Worm (Caenorhabditis elegans) whole organism, L2 larva: ENCODE data around the gene srsx-15.
A peak's percentile ranks its signal among the peaks of the same experiment; 100 is the strongest.

Experiments used
- C34F6.9 ChIP-seq: fragments of 150-350 bp; optimal IDR thresholded peaks from 2 replicates; lab custom pipeline; 2014; ENCODE audit warnings: missing biosample characterization, missing genetic modification characterization
- F13H6.1 ChIP-seq: sonication (generic microtip); optimal IDR thresholded peaks from 2 replicates; lab custom pipeline; 2016; ENCODE audit warnings: missing genetic modification characterization, missing compliant biosample characterization
- R02D3.7 ChIP-seq: fragments of 150-350 bp; optimal IDR thresholded peaks from 2 replicates; lab custom pipeline; 2014; ENCODE audit warnings: missing biosample characterization, missing genetic modification characterization
- Y55F3AM.14 ChIP-seq: fragments of 200-800 bp; sonication (Bioruptor generic); optimal IDR thresholded peaks from 2 replicates; lab custom pipeline; 2018; ENCODE audit warnings: mild to moderate bottlenecking, missing genetic modification characterization, missing compliant biosample characterization
- aly-2 ChIP-seq: fragments of 150-350 bp; optimal IDR thresholded peaks from 2 replicates; lab custom pipeline; 2014; ENCODE audit warnings: missing biosample characterization, missing genetic modification characterization
- ama-1 ChIP-seq: fragments of 150-350 bp; optimal IDR thresholded peaks from 2 replicates; lab custom pipeline; 2018; ENCODE audit warnings: inconsistent platforms
- blmp-1 ChIP-seq: sonication (generic microtip); optimal IDR thresholded peaks from 2 replicates; lab custom pipeline; 2017; ENCODE audit warnings: missing genetic modification characterization, mild to moderate bottlenecking, missing compliant biosample characterization, antibody characterized with exemption, moderate library complexity; ENCODE audit not compliant: insufficient read depth
- crh-2 ChIP-seq: sonication (generic microtip); optimal IDR thresholded peaks from 2 replicates; lab custom pipeline; 2017; ENCODE audit warnings: missing biosample characterization, missing genetic modification characterization
- elt-1 ChIP-seq: fragments of 150-350 bp; optimal IDR thresholded peaks from 2 replicates; lab custom pipeline; 2014; ENCODE audit warnings: missing biosample characterization, missing genetic modification characterization
- elt-3 ChIP-seq: sonication (generic microtip); optimal IDR thresholded peaks from 2 replicates; lab custom pipeline; 2017; ENCODE audit warnings: missing biosample characterization, missing genetic modification characterization
- fos-1 ChIP-seq: fragments of 150-350 bp; optimal IDR thresholded peaks from 2 replicates; lab custom pipeline; 2014; ENCODE audit warnings: missing biosample characterization, missing genetic modification characterization
- gmeb-1 ChIP-seq: fragments of 150-350 bp; optimal IDR thresholded peaks from 2 replicates; lab custom pipeline; 2014; ENCODE audit warnings: missing biosample characterization, missing genetic modification characterization
- lin-39 ChIP-seq: fragments of 150-350 bp; optimal IDR thresholded peaks from 2 replicates; lab custom pipeline; 2014; ENCODE audit warnings: missing biosample characterization, missing genetic modification reagents, missing genetic modification characterization
- lsy-2 ChIP-seq, 2 experiments: fragments of 150-350 bp in 1 of 2; sonication (generic microtip) in 1 of 2; optimal IDR thresholded peaks; 2 replicates each; lab custom pipeline; 2014 to 2017; ENCODE audit warnings: missing biosample characterization in 2 of 2, missing genetic modification characterization in 2 of 2
- mab-5 ChIP-seq: fragments of 150-350 bp; optimal IDR thresholded peaks from 2 replicates; lab custom pipeline; 2014; ENCODE audit warnings: missing biosample characterization, missing genetic modification characterization
- mdl-1 ChIP-seq, 2 experiments: fragments of 150-350 bp in 1 of 2; sonication (generic microtip) in 1 of 2; optimal IDR thresholded peaks; 2 replicates each; lab custom pipeline; 2017; ENCODE audit warnings: missing biosample characterization in 2 of 2, missing genetic modification characterization in 2 of 2
- nhr-11 ChIP-seq: fragments of 150-350 bp; optimal IDR thresholded peaks from 2 replicates; lab custom pipeline; 2014; ENCODE audit warnings: missing biosample characterization, missing genetic modification characterization
- nhr-21 ChIP-seq: fragments of 150-350 bp; optimal IDR thresholded peaks from 2 replicates; lab custom pipeline; 2014; ENCODE audit warnings: missing biosample characterization, missing genetic modification characterization
- nhr-23 ChIP-seq: fragments of 150-350 bp; optimal IDR thresholded peaks from 2 replicates; lab custom pipeline; 2014; ENCODE audit warnings: missing biosample characterization, missing genetic modification reagents, missing genetic modification characterization
- nhr-25 ChIP-seq: fragments of 150-350 bp; sonication (generic microtip); optimal IDR thresholded peaks from 3 replicates; lab custom pipeline; 2014; ENCODE audit warnings: missing biosample characterization, missing genetic modification characterization
- nhr-77 ChIP-seq: fragments of 150-350 bp; optimal IDR thresholded peaks from 2 replicates; lab custom pipeline; 2014; ENCODE audit warnings: missing biosample characterization, missing genetic modification characterization
- peb-1 ChIP-seq: fragments of 150-350 bp; optimal IDR thresholded peaks from 2 replicates; lab custom pipeline; 2014; ENCODE audit warnings: missing biosample characterization, missing genetic modification characterization
- sem-4 ChIP-seq: fragments of 150-350 bp; optimal IDR thresholded peaks from 2 replicates; lab custom pipeline; 2014; ENCODE audit warnings: missing biosample characterization, missing genetic modification reagents, missing genetic modification characterization
- sma-9 ChIP-seq, 2 experiments: fragments of 150-350 bp in 1 of 2; sonication (generic microtip) in 1 of 2; optimal IDR thresholded peaks; 2 replicates each; lab custom pipeline; 2014 to 2016; ENCODE audit warnings: missing genetic modification characterization in 2 of 2, mild to moderate bottlenecking in 1 of 2, missing biosample characterization in 1 of 2, missing compliant biosample characterization in 1 of 2, missing genetic modification reagents in 1 of 2, moderate library complexity in 1 of 2
- snpc-4 ChIP-seq: fragments of 150-350 bp; optimal IDR thresholded peaks from 2 replicates; lab custom pipeline; 2014; ENCODE audit warnings: missing biosample characterization, missing genetic modification characterization
- unc-55 ChIP-seq: fragments of 150-350 bp; sonication (generic microtip); optimal IDR thresholded peaks from 3 replicates; lab custom pipeline; 2014; ENCODE audit warnings: missing biosample characterization, missing genetic modification reagents, missing genetic modification characterization
- zag-1 ChIP-seq: fragments of 150-350 bp; optimal IDR thresholded peaks from 2 replicates; lab custom pipeline; 2014; ENCODE audit warnings: missing biosample characterization, missing genetic modification characterization
- ztf-4 ChIP-seq: fragments of 150-350 bp; optimal IDR thresholded peaks from 2 replicates; lab custom pipeline; 2014; ENCODE audit warnings: missing biosample characterization, missing genetic modification characterization

Gene srsx-15

ce11 chrIV:5653649-5654048 is 30.0 kb upstream of the srsx-15 start, which contains the start of gene clec-178:
Gene clec-178 (plus strand): TSS chrIV:5653949.
- no peak for TF ChIP-seq R02D3.7 (tag; lab: Kevin White, UChicago)
- TF ChIP-seq lsy-2 (tag; optimal IDR thresholded peaks at IDR 0.05; lab: Kevin White, UChicago) = no peak
- no peak for TF ChIP-seq nhr-11
- no peak for TF ChIP-seq elt-1 (tag; lab: Kevin White, UChicago)
- TF ChIP-seq ztf-4 (tag; lab: Kevin White, UChicago) = no peak
- TF ChIP-seq mab-5 = no peak
- no peak for TF ChIP-seq sma-9 (GFP tag; optimal IDR thresholded peaks at IDR 0.05; lab: Kevin White, UChicago)
- TF ChIP-seq sma-9 (tag; optimal IDR thresholded peaks at IDR 0.05; lab: Kevin White, UChicago) = no peak
- no peak for TF ChIP-seq gmeb-1
- no peak for TF ChIP-seq elt-3 (tag; lab: Kevin White, UChicago)
- no peak for TF ChIP-seq F13H6.1
- TF ChIP-seq nhr-23 (tag; lab: Kevin White, UChicago) = no peak
- TF ChIP-seq unc-55 (GFP tag; lab: Kevin White, UChicago) = no peak
- TF ChIP-seq peb-1 (tag; lab: Kevin White, UChicago) = no peak

DNA sequence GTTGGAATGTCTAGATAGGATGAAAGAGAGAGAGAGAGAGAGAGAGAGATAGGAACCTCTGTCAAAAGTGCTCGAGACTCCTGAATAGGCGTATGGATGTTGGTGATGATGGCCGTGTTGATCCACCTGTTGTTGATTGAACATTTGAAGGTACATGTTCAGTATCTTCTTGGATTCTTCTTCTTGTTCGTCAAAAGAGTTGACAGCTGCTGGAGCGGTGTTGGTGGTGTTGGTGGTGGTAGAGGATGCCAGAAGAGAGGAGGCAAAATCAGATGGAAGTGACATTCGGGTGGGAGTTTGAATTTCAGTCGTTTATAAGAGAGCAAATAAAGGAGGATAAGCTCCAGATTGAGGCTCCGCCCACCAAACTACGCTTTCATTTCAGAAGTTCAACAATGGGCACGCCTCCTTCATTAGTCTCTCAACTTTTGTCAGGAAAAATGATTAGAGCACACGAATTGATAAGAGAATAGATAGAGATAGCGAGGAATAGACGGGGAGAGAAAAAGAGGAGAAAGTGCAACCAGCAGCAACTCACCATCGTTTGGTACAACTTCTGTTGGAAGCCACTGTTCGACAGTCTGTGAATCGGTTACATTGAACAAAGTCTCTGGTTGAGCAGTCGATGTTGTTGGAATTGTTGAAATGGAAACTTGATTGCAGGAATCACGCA is 29.3 kb upstream of the srsx-15 start:
- TF ChIP-seq sma-9 (GFP tag; optimal IDR thresholded peaks at IDR 0.05; lab: Kevin White, UChicago) (peak; percentile 23), sma-9 (tag; optimal IDR thresholded peaks at IDR 0.05; lab: Kevin White, UChicago) (no peak), nhr-21 (no peak), fos-1 (tag; lab: Kevin White, UChicago) (peak; percentile 15)
- TF ChIP-seq, all 48 proteins: peak for 2

- TF ChIP-seq sem-4 (tag; lab: Kevin White, UChicago) (no peak), aly-2 (tag; lab: Kevin White, UChicago) (no peak), nhr-25 (tag; lab: Kevin White, UChicago) (peak; percentile 15), lsy-2 (tag; optimal IDR thresholded peaks at IDR 0.05; lab: Kevin White, UChicago) (peak in 1 of 2 experiments; percentile 10), ama-1 (lab: Kevin White, UChicago) (no peak), Y55F3AM.14 (GFP tag; lab: Kevin White, UChicago) (no peak), crh-2 (tag; lab: Kevin White, UChicago) (peak; percentile 8), lin-39 (tag; lab: Kevin White, UChicago) (no peak)
Observed at ce11 chrIV:5650761-5651332, 27.2 kb upstream of the srsx-15 start.

DNA sequence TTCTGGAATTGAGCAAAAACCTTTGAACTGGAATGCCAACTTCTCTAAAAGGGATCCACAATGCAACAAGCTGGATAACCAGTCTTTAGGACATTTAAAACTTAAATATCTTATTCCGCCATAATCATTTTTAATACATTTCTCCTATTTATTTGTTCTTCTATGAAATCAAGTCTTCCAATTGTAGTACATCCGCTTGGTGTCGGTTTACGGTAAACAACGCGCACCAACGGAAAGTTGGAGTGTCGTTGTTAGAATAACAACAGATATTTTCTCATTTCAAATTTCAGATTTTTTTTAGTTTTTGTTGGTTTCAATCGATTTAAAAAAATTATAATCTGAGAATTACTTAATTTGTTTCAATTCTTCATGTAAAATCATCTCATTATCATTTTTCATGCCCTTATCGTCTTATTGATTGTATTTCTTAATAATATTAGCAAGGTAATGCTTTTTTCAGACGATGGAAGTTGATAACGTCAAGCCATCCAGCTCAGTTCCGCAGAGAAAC is 25.5 kb upstream of the srsx-15 start, which contains the start of gene csn-5:
Gene csn-5 (plus strand): TSS at position 461 of the 511 bp plus-strand sequence.
- TF ChIP-seq C34F6.9 (tag; lab: Kevin White, UChicago) (peak; percentile 23), R02D3.7 (tag; lab: Kevin White, UChicago) (peak; percentile 77), snpc-4 (tag; lab: Kevin White, UChicago) (no peak)

- TF ChIP-seq nhr-11 = no peak
- TF ChIP-seq C34F6.9 (tag; lab: Kevin White, UChicago) = no peak
- no peak for TF ChIP-seq nhr-25 (tag; lab: Kevin White, UChicago)
- no peak for TF ChIP-seq fos-1 (tag; lab: Kevin White, UChicago)
- TF ChIP-seq aly-2 (tag; lab: Kevin White, UChicago) = no peak
Observed at ce11 chrIV:5645514-5646052, 22.0 kb upstream of the srsx-15 start, which contains the start of the genes srd-8 and B0547.2. Gene srd-8 (minus strand): TSS chrIV:5645614. Gene B0547.2 (plus strand): TSS chrIV:5646002.

ce11 chrIV:5635551-5635950 is 11.9 kb upstream of the srsx-15 start, which contains the start of gene srd-13:
Gene srd-13 (minus strand): TSS chrIV:5635651.
- TF ChIP-seq mdl-1 (tag; optimal IDR thresholded peaks at IDR 0.05; lab: Kevin White, UChicago) = no peak
- no peak for TF ChIP-seq zag-1
- TF ChIP-seq elt-1 (tag; lab: Kevin White, UChicago) = no peak
- TF ChIP-seq nhr-77 = no peak
- TF ChIP-seq nhr-11 = no peak
- no peak for TF ChIP-seq blmp-1
